Worm (Caenorhabditis elegans) whole organism, midembryonic: ENCODE results near the gene col-169.

Experiments used
- T22C8.4 ChIP-seq: fragments of 200-800 bp; sonication (Bioruptor generic); IDR thresholded peaks from 2 replicates; pipeline ENCODE4 v1.3.6; 2022; ENCODE audit warnings: missing genetic modification characterization, missing compliant biosample characterization
- flt-1 ChIP-seq: fragments of 200-800 bp; sonication (Bioruptor generic); IDR thresholded peaks from 2 replicates; pipeline ENCODE4 v1.3.6; 2022; ENCODE audit warnings: missing genetic modification characterization, missing compliant biosample characterization
- tab-1 ChIP-seq: fragments of 200-800 bp; sonication (Bioruptor generic); IDR thresholded peaks from 2 replicates; pipeline ENCODE4 v1.3.6; 2022; ENCODE audit warnings: missing genetic modification characterization, missing compliant biosample characterization
- ztf-23 ChIP-seq: fragments of 200-800 bp; sonication (Bioruptor generic); IDR thresholded peaks from 2 replicates; pipeline ENCODE4 v1.3.6; 2022; ENCODE audit warnings: missing genetic modification reagents, missing genetic modification characterization, missing compliant biosample characterization

ce11 chrX:6365715-6366114 lies 36.8 kb downstream of the col-169 start, which contains the start of gene C03B1.3:
- no peak for TF ChIP-seq ztf-23 (GFP tag; lab: Robert Waterston, UW)
- TF ChIP-seq flt-1 (GFP tag; lab: Robert Waterston, UW), result no peak
- no peak for TF ChIP-seq T22C8.4 (GFP tag; lab: Robert Waterston, UW)
- TF ChIP-seq tab-1 (GFP tag; lab: Robert Waterston, UW), result no peak
